Worm (Caenorhabditis elegans) whole organism, midembryonic: ENCODE results near the gene pdfr-1.

Experiments used
- tab-1 ChIP-seq: fragments of 200-800 bp; sonication (Bioruptor generic); IDR thresholded peaks from 2 replicates; pipeline ENCODE4 v1.3.6; 2022; ENCODE audit warnings: missing genetic modification characterization, missing compliant biosample characterization
- ztf-29 ChIP-seq: fragments of 200-800 bp; sonication (Bioruptor generic); IDR thresholded peaks from 2 replicates; pipeline ENCODE4 v1.3.6; 2022; ENCODE audit warnings: missing genetic modification reagents, missing genetic modification characterization, missing compliant biosample characterization

- TF ChIP-seq ztf-29: no peak
- TF ChIP-seq tab-1 (GFP tag; lab: Robert Waterston, UW): no peak
Measured at ce11 chrIII:6653932-6654331, 2.0 kb upstream of the pdfr-1 start.
